Worm (Caenorhabditis elegans) whole organism, young adult: ENCODE results near the gene F18E9.7.

Source experiments
- B0019.2 ChIP-seq: fragments of 200-800 bp; sonication (Bioruptor generic); conservative IDR thresholded peaks from 2 replicates; pipeline ENCODE4 v1.3.6; 2022; ENCODE audit warnings: missing genetic modification reagents, missing genetic modification characterization, missing compliant biosample characterization
- B0035.1 ChIP-seq: sonication (generic microtip); optimal IDR thresholded peaks from 2 replicates; lab custom pipeline; 2016; ENCODE audit warnings: missing genetic modification characterization, mild to moderate bottlenecking, missing compliant biosample characterization, missing genotype, missing genetic modification reagents
- B0261.1 ChIP-seq: sonication (generic microtip); optimal IDR thresholded peaks from 2 replicates; lab custom pipeline; 2016; ENCODE audit warnings: mild to moderate bottlenecking, missing genetic modification characterization, moderate library complexity, missing compliant biosample characterization
- F33H1.4 ChIP-seq: fragments of 200-800 bp; sonication (Bioruptor generic); IDR thresholded peaks from 2 replicates; pipeline ENCODE4 v1.3.6; 2022; ENCODE audit warnings: missing genetic modification reagents, missing genetic modification characterization, missing compliant biosample characterization
- F37B4.10 ChIP-seq: fragments of 200-800 bp; sonication (Bioruptor generic); IDR thresholded peaks from 2 replicates; pipeline ENCODE4 v1.3.6; 2022; ENCODE audit warnings: missing genetic modification characterization, missing compliant biosample characterization
- F52B5.7 ChIP-seq: sonication (generic microtip); optimal IDR thresholded peaks from 2 replicates; lab custom pipeline; 2016; ENCODE audit warnings: mild to moderate bottlenecking, missing genetic modification characterization, missing compliant biosample characterization
- F57A8.1 ChIP-seq: fragments of 200-800 bp; sonication (Bioruptor generic); optimal IDR thresholded peaks from 2 replicates; lab custom pipeline; 2018; ENCODE audit warnings: mild to moderate bottlenecking, missing genetic modification characterization, moderate library complexity, missing compliant biosample characterization
- F57C9.4 ChIP-seq: sonication (generic microtip); optimal IDR thresholded peaks from 2 replicates; lab custom pipeline; 2017; ENCODE audit warnings: mild to moderate bottlenecking, missing genetic modification characterization, missing compliant biosample characterization
- T26A5.8 ChIP-seq: sonication (generic microtip); optimal IDR thresholded peaks from 2 replicates; lab custom pipeline; 2016; ENCODE audit warnings: missing genetic modification characterization, missing compliant biosample characterization
- Y53F4B.3 ChIP-seq: fragments of 200-800 bp; sonication (Bioruptor generic); IDR thresholded peaks from 2 replicates; pipeline ENCODE4 v1.3.6; 2022; ENCODE audit warnings: missing genetic modification reagents, missing genetic modification characterization, missing compliant biosample characterization
- Y79H2A.3 ChIP-seq: fragments of 200-800 bp; sonication (Bioruptor generic); conservative IDR thresholded peaks from 2 replicates; pipeline ENCODE4 v1.3.6; 2022; ENCODE audit warnings: missing genetic modification reagents, missing genetic modification characterization, missing compliant biosample characterization
- aptf-3 ChIP-seq: fragments of 200-800 bp; sonication (Bioruptor generic); IDR thresholded peaks from 2 replicates; pipeline ENCODE4 v1.3.6; 2022; ENCODE audit warnings: missing genetic modification characterization, missing compliant biosample characterization
- attf-3 ChIP-seq: fragments of 200-800 bp; sonication (Bioruptor generic); conservative IDR thresholded peaks from 2 replicates; pipeline ENCODE4 v1.3.6; 2022; ENCODE audit warnings: missing genetic modification reagents, missing genetic modification characterization, missing compliant biosample characterization
- bed-1 ChIP-seq: fragments of 200-800 bp; sonication (Bioruptor generic); IDR thresholded peaks from 2 replicates; pipeline ENCODE4 v1.3.6; 2022; ENCODE audit warnings: missing genetic modification reagents, missing genetic modification characterization, missing compliant biosample characterization
- ccch-3 ChIP-seq: fragments of 200-800 bp; sonication (Bioruptor generic); optimal IDR thresholded peaks from 2 replicates; lab custom pipeline; 2018; ENCODE audit warnings: mild to moderate bottlenecking, missing genetic modification characterization, missing compliant biosample characterization
- ceh-100 ChIP-seq: fragments of 200-800 bp; sonication (Bioruptor generic); IDR thresholded peaks from 2 replicates; pipeline ENCODE4 v1.3.6; 2022; ENCODE audit warnings: missing genetic modification reagents, missing genetic modification characterization, missing compliant biosample characterization
- ceh-27 ChIP-seq: fragments of 200-800 bp; sonication (Bioruptor generic); optimal IDR thresholded peaks from 2 replicates; lab custom pipeline; 2018; ENCODE audit warnings: mild to moderate bottlenecking, missing genetic modification characterization, moderate library complexity, missing compliant biosample characterization
- ceh-79 ChIP-seq: sonication (generic microtip); optimal IDR thresholded peaks from 2 replicates; lab custom pipeline; 2017; ENCODE audit warnings: mild to moderate bottlenecking, missing genetic modification characterization, missing compliant biosample characterization
- dpff-1 ChIP-seq: sonication (generic microtip); optimal IDR thresholded peaks from 2 replicates; lab custom pipeline; 2017; ENCODE audit warnings: mild to moderate bottlenecking, missing genetic modification characterization, missing compliant biosample characterization
- egl-18 ChIP-seq: fragments of 200-800 bp; sonication (Bioruptor generic); IDR thresholded peaks from 2 replicates; pipeline ENCODE4 v1.3.6; 2022; ENCODE audit warnings: missing genetic modification reagents, missing genetic modification characterization, missing compliant biosample characterization
- fkh-3 ChIP-seq: sonication (generic microtip); optimal IDR thresholded peaks from 2 replicates; lab custom pipeline; 2016; ENCODE audit warnings: mild to moderate bottlenecking, missing genetic modification characterization, missing compliant biosample characterization
- gei-17 ChIP-seq: fragments of 200-800 bp; sonication (Bioruptor generic); optimal IDR thresholded peaks from 2 replicates; lab custom pipeline; 2018; ENCODE audit warnings: mild to moderate bottlenecking, missing genetic modification characterization, missing compliant biosample characterization
- him-1 ChIP-seq: sonication (generic microtip); optimal IDR thresholded peaks from 2 replicates; lab custom pipeline; 2016; ENCODE audit warnings: missing genotype, missing genetic modification reagents, missing genetic modification characterization, missing compliant biosample characterization
- hlh-26 ChIP-seq: fragments of 200-800 bp; sonication (Bioruptor generic); conservative IDR thresholded peaks from 2 replicates; pipeline ENCODE4 v1.3.6; 2022; ENCODE audit warnings: missing genetic modification reagents, missing genetic modification characterization, missing compliant biosample characterization
- hmg-20 ChIP-seq: fragments of 200-800 bp; sonication (Bioruptor generic); IDR thresholded peaks from 2 replicates; pipeline ENCODE4 v1.3.6; 2022; ENCODE audit warnings: missing genetic modification reagents, missing genetic modification characterization, missing compliant biosample characterization
- lin-26 ChIP-seq: fragments of 200-800 bp; sonication (Bioruptor generic); IDR thresholded peaks from 2 replicates; pipeline ENCODE4 v1.3.6; 2022; ENCODE audit warnings: missing genetic modification reagents, missing genetic modification characterization, missing compliant biosample characterization
- lin-35 ChIP-seq, 3 experiments: fragments of 150-350 bp in 2 of 3; sonication (generic microtip) in 1 of 3; optimal IDR thresholded peaks; 2 replicates each; lab custom pipeline; 2014 to 2018; ENCODE audit warnings: missing biosample characterization in 3 of 3, missing genetic modification characterization in 3 of 3, missing genetic modification reagents in 3 of 3
- lin-40 ChIP-seq: sonication (generic microtip); optimal IDR thresholded peaks from 2 replicates; lab custom pipeline; 2016; ENCODE audit warnings: missing genetic modification characterization, mild to moderate bottlenecking, missing compliant biosample characterization, missing genotype, missing genetic modification reagents
- madf-3 ChIP-seq: fragments of 200-800 bp; sonication (Bioruptor generic); IDR thresholded peaks from 2 replicates; pipeline ENCODE4 v1.3.6; 2022; ENCODE audit warnings: missing genetic modification reagents, missing genetic modification characterization, missing compliant biosample characterization
- madf-8 ChIP-seq: fragments of 200-800 bp; sonication (Bioruptor generic); conservative IDR thresholded peaks from 2 replicates; pipeline ENCODE4 v1.3.6; 2022; ENCODE audit warnings: missing genetic modification reagents, missing genetic modification characterization, missing compliant biosample characterization
- nfya-2 ChIP-seq: fragments of 200-800 bp; sonication (Bioruptor generic); IDR thresholded peaks from 2 replicates; pipeline ENCODE4 v1.3.6; 2022; ENCODE audit warnings: missing genetic modification reagents, missing genetic modification characterization, missing compliant biosample characterization
- nfyb-1 ChIP-seq: fragments of 200-800 bp; sonication (Bioruptor generic); IDR thresholded peaks from 2 replicates; pipeline ENCODE4 v1.3.6; 2022; ENCODE audit warnings: missing genetic modification reagents, missing genetic modification characterization, missing compliant biosample characterization
- nhr-120 ChIP-seq: fragments of 200-800 bp; sonication (Bioruptor generic); IDR thresholded peaks from 2 replicates; pipeline ENCODE4 v1.3.6; 2022; ENCODE audit warnings: missing genetic modification characterization, missing compliant biosample characterization
- nhr-80 ChIP-seq: sonication (generic microtip); optimal IDR thresholded peaks from 2 replicates; lab custom pipeline; 2016; ENCODE audit warnings: missing genetic modification characterization, missing compliant biosample characterization
- snpc-1.3 ChIP-seq: sonication (generic microtip); optimal IDR thresholded peaks from 2 replicates; lab custom pipeline; 2017; ENCODE audit warnings: missing genetic modification characterization, mild to moderate bottlenecking, missing compliant biosample characterization, antibody characterized with exemption, moderate library complexity, missing genotype, missing genetic modification reagents; ENCODE audit not compliant: insufficient read depth
- snpc-3.4 ChIP-seq: sonication (generic microtip); optimal IDR thresholded peaks from 2 replicates; lab custom pipeline; 2017; ENCODE audit warnings: missing genetic modification characterization, mild to moderate bottlenecking, missing compliant biosample characterization, antibody characterized with exemption, moderate library complexity, missing genotype, missing genetic modification reagents
- snpc-4 ChIP-seq, 5 experiments: fragments of 150-350 bp in 1 of 5; sonication (generic microtip) in 4 of 5; optimal IDR thresholded peaks; 2 replicates each; lab custom pipeline; 2014 to 2018; ENCODE audit warnings: missing genetic modification characterization in 5 of 5, missing biosample characterization in 3 of 5, antibody characterized with exemption in 2 of 5, mild to moderate bottlenecking in 2 of 5, missing compliant biosample characterization in 2 of 5, missing genotype in 2 of 5, moderate library complexity in 2 of 5, missing genetic modification reagents in 1 of 5
- tlf-1 ChIP-seq: fragments of 200-800 bp; sonication (Bioruptor generic); optimal IDR thresholded peaks from 2 replicates; lab custom pipeline; 2018; ENCODE audit warnings: mild to moderate bottlenecking, missing genetic modification characterization, missing compliant biosample characterization
- zfh-2 ChIP-seq: fragments of 200-800 bp; sonication (Bioruptor generic); conservative IDR thresholded peaks from 2 replicates; pipeline ENCODE4 v1.3.6; 2022; ENCODE audit warnings: missing genetic modification reagents, missing genetic modification characterization, missing compliant biosample characterization
- zim-3 ChIP-seq: sonication (generic microtip); optimal IDR thresholded peaks from 2 replicates; lab custom pipeline; 2017; ENCODE audit warnings: mild to moderate bottlenecking, missing genetic modification characterization, moderate library complexity, missing compliant biosample characterization
- ztf-22 ChIP-seq: fragments of 200-800 bp; sonication (Bioruptor generic); optimal IDR thresholded peaks from 2 replicates; lab custom pipeline; 2018; ENCODE audit warnings: mild to moderate bottlenecking, missing genetic modification characterization, moderate library complexity, missing compliant biosample characterization

Gene F18E9.7

ce11 chrX:8564451-8564795 is 33.1 kb downstream of the F18E9.7 start:
- TF ChIP-seq snpc-3.4 (tag; lab: Kevin White, UChicago) (no peak), zim-3 (no peak), egl-18 (GFP tag; lab: Robert Waterston, UW) (no peak), nfya-2 (GFP tag; lab: Robert Waterston, UW) (no peak), nfyb-1 (GFP tag; lab: Robert Waterston, UW) (no peak), madf-3 (GFP tag; lab: Robert Waterston, UW) (no peak), lin-26 (no peak), F52B5.7 (tag; lab: Kevin White, UChicago) (no peak), Y53F4B.3 (GFP tag; lab: Robert Waterston, UW) (no peak), ceh-100 (no peak), tlf-1 (GFP tag; lab: Kevin White, UChicago) (no peak), F33H1.4 (GFP tag; lab: Robert Waterston, UW) (no peak), snpc-4 (GFP tag; optimal IDR thresholded peaks at IDR 0.05; lab: Kevin White, UChicago) (no peak), snpc-4 (tag; optimal IDR thresholded peaks at IDR 0.05; lab: Kevin White, UChicago) (no peak), ceh-27 (no peak), B0035.1 (tag; lab: Kevin White, UChicago) (no peak), lin-35 (GFP tag; optimal IDR thresholded peaks at IDR 0.05; lab: Kevin White, UChicago) (no peak), B0019.2 (GFP tag; lab: Robert Waterston, UW) (no peak)

- TF ChIP-seq F57C9.4 (no peak), nhr-80 (tag; lab: Kevin White, UChicago) (peak; percentile 60)
Observed at ce11 chrX:8563663-8564450, 33.7 kb downstream of the F18E9.7 start.

- TF ChIP-seq dpff-1 (tag; lab: Kevin White, UChicago) (no peak), snpc-1.3 (no peak), hlh-26 (GFP tag; lab: Robert Waterston, UW) (no peak), F37B4.10 (GFP tag; lab: Robert Waterston, UW) (no peak), snpc-4 (GFP tag; optimal IDR thresholded peaks at IDR 0.05; lab: Kevin White, UChicago) (no peak), snpc-4 (tag; optimal IDR thresholded peaks at IDR 0.05; lab: Kevin White, UChicago) (no peak), him-1 (tag; lab: Kevin White, UChicago) (no peak), madf-8 (GFP tag; lab: Robert Waterston, UW) (no peak), gei-17 (GFP tag; lab: Kevin White, UChicago) (no peak), aptf-3 (GFP tag; lab: Robert Waterston, UW) (no peak), T26A5.8 (tag; lab: Kevin White, UChicago) (no peak), bed-1 (no peak), F33H1.4 (GFP tag; lab: Robert Waterston, UW) (no peak), B0035.1 (tag; lab: Kevin White, UChicago) (no peak), lin-35 (GFP tag; optimal IDR thresholded peaks at IDR 0.05; lab: Kevin White, UChicago) (no peak), nhr-80 (tag; lab: Kevin White, UChicago) (no peak), tlf-1 (GFP tag; lab: Kevin White, UChicago) (no peak), attf-3 (no peak)
Observed at ce11 chrX:8562586-8562985, 35.0 kb downstream of the F18E9.7 start.

- TF ChIP-seq zfh-2 (GFP tag; lab: Robert Waterston, UW) (peak; percentile 44; the same call in 1 of the 2 replicates), Y79H2A.3 (GFP tag; lab: Robert Waterston, UW) (no peak), hmg-20 (no peak), snpc-3.4 (tag; lab: Kevin White, UChicago) (no peak), F37B4.10 (GFP tag; lab: Robert Waterston, UW) (no peak), ceh-79 (no peak), F57A8.1 (no peak), fkh-3 (tag; lab: Kevin White, UChicago) (no peak), ccch-3 (no peak), ztf-22 (GFP tag; lab: Kevin White, UChicago) (no peak), B0261.1 (tag; lab: Kevin White, UChicago) (no peak), lin-40 (tag; lab: Kevin White, UChicago) (peak; percentile 30), nhr-120 (no peak)
Observed at ce11 chrX:8556614-8557196, 40.8 kb downstream of the F18E9.7 start, which contains the start of gene utx-1. utx-1 (plus strand) TSS chrX:8557146.
